Worm (Caenorhabditis elegans): Measurements from ENCODE around the gene ttr-19.

DNA sequence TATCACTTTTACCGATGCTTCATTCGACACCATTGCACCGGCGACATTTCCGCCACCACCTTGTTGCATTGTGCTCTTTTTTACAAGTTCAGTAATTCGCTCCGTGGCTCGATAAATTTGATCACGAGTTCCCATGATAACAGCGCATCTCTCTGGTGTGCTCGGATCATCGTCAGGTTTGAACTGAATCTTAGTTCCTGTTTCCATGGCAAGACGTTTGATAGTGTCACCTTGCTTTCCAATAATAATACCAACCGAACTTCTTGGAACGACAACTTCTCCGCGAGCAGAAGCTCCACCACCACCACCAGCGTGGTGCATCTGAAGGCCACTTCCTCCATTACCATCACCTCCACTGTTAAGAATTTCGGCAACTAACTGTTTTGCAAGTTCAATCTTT, 9.9 kb upstream of the ttr-19 start:
- TF ChIP-seq hlh-11 (tag; optimal IDR thresholded peaks at IDR 0.05): no peak
- no peak for TF ChIP-seq ceh-28 (tag; optimal IDR thresholded peaks at IDR 0.05)
- no peak for TF ChIP-seq nhr-41 (GFP tag; IDR thresholded peaks at IDR 0.05)
- TF ChIP-seq F49E8.2 (tag; optimal IDR thresholded peaks at IDR 0.05; ENCODE audit: borderline replicate concordance): no peak
- no peak for TF ChIP-seq R02D3.7 (tag; optimal IDR thresholded peaks at IDR 0.05)
- no peak for TF ChIP-seq lin-15B (tag; optimal IDR thresholded peaks at IDR 0.05)

Measured in whole organism, L4 larva.